Fruit fly (Drosophila melanogaster): Measurements from ENCODE around the gene CG3777.

- TF ChIP-seq Myc (optimal IDR thresholded peaks at IDR 0.05), result no peak
- TF ChIP-seq psq (optimal IDR thresholded peaks at IDR 0.05), result no peak
- no peak for TF ChIP-seq h (optimal IDR thresholded peaks at IDR 0.05)
- no peak for TF ChIP-seq ttk (optimal IDR thresholded peaks at IDR 0.05)
Observed at dm6 chrX:307384-307783, 27.9 kb downstream of the CG3777 start, which contains the start of gene CG12470.
